Fruit fly (Drosophila melanogaster) whole organism, embryonic: Measurements from ENCODE around the gene CG18281.

Source experiments
- Awh ChIP-seq: fragments of 200-800 bp; sonication (Bioruptor generic); IDR thresholded peaks from 2 replicates; pipeline ENCODE4, ENCODE4 v1.3.6; 2022; ENCODE audit warnings: missing biosample characterization, missing genetic modification characterization
- Bdp1 ChIP-seq: fragments of 200-800 bp; sonication (Bioruptor generic); optimal IDR thresholded peaks from 3 replicates; lab custom pipeline; 2016; ENCODE audit warnings: missing biosample characterization, missing genetic modification characterization
- CG11085 ChIP-seq: fragments of 200-800 bp; sonication (Bioruptor generic); IDR thresholded peaks from 2 replicates; pipeline ENCODE4 v1.3.6; 2022; ENCODE audit warnings: missing biosample characterization, missing genetic modification characterization
- CG11398 ChIP-seq: fragments of 200-800 bp; sonication (Bioruptor generic); optimal IDR thresholded peaks from 2 replicates; lab custom pipeline; 2016; ENCODE audit warnings: missing biosample characterization, missing genetic modification characterization
- CG12236 ChIP-seq: fragments of 200-800 bp; sonication (Bioruptor generic); optimal IDR thresholded peaks from 2 replicates; lab custom pipeline; 2016; ENCODE audit warnings: missing biosample characterization, missing genetic modification characterization
- CG12942 ChIP-seq: fragments of 200-800 bp; sonication (Bioruptor generic); optimal IDR thresholded peaks from 3 replicates; lab custom pipeline; 2016; ENCODE audit warnings: missing biosample characterization, missing genetic modification characterization
- CG13296 ChIP-seq: fragments of 200-800 bp; sonication (Bioruptor generic); optimal IDR thresholded peaks from 3 replicates; lab custom pipeline; 2018; ENCODE audit warnings: missing biosample characterization, mild to moderate bottlenecking, missing genetic modification characterization
- CG14014 ChIP-seq: fragments of 200-800 bp; sonication (Bioruptor generic); IDR thresholded peaks from 2 replicates; pipeline ENCODE4 v1.3.6; 2022; ENCODE audit warnings: missing biosample characterization, missing genetic modification characterization
- CG1529 ChIP-seq: fragments of 200-800 bp; sonication (Bioruptor generic); optimal IDR thresholded peaks from 3 replicates; lab custom pipeline; 2018; ENCODE audit warnings: missing biosample characterization, missing genetic modification characterization
- CG15514 ChIP-seq: fragments of 200-800 bp; sonication (Bioruptor generic); optimal IDR thresholded peaks from 3 replicates; lab custom pipeline; 2017; ENCODE audit warnings: missing biosample characterization, missing genetic modification characterization, mild to moderate bottlenecking, moderate library complexity, missing genetic modification reagents
- CG2129 ChIP-seq: fragments of 200-800 bp; sonication (Bioruptor generic); IDR thresholded peaks from 2 replicates; pipeline ENCODE4 v1.3.6; 2022; ENCODE audit warnings: missing biosample characterization, missing genetic modification characterization; ENCODE audit not compliant: partially characterized antibody
- CG3995 ChIP-seq: fragments of 200-800 bp; sonication (Bioruptor generic); optimal IDR thresholded peaks from 3 replicates; lab custom pipeline; 2016; ENCODE audit warnings: missing biosample characterization, missing genetic modification characterization
- CG4328 ChIP-seq: fragments of 200-800 bp; sonication (Bioruptor generic); optimal IDR thresholded peaks from 3 replicates; lab custom pipeline; 2017; ENCODE audit warnings: missing biosample characterization, missing genetic modification reagents, missing genetic modification characterization
- CG6791 ChIP-seq: fragments of 200-800 bp; sonication (Bioruptor generic); IDR thresholded peaks from 3 replicates; pipeline ENCODE4 v1.3.6; 2022; ENCODE audit warnings: missing biosample characterization, missing genetic modification characterization; ENCODE audit not compliant: partially characterized antibody
- CG7357 ChIP-seq: fragments of 200-800 bp; sonication (Bioruptor generic); IDR thresholded peaks from 3 replicates; pipeline ENCODE4 v1.3.6; 2022; ENCODE audit warnings: missing biosample characterization, missing genetic modification characterization
- Drgx ChIP-seq: fragments of 200-800 bp; sonication (Bioruptor generic); IDR thresholded peaks from 2 replicates; pipeline ENCODE4 v1.3.6; 2022; ENCODE audit warnings: missing biosample characterization, missing genetic modification characterization
- H2.0 ChIP-seq: fragments of 200-800 bp; sonication (Bioruptor generic); IDR thresholded peaks from 2 replicates; pipeline ENCODE4 v1.3.6; 2022; ENCODE audit warnings: missing biosample characterization, missing genetic modification characterization
- HLH4C ChIP-seq: fragments of 200-800 bp; sonication (Bioruptor generic); IDR thresholded peaks from 3 replicates; pipeline ENCODE4 v1.3.6; 2022; ENCODE audit warnings: missing biosample characterization, missing genetic modification characterization; ENCODE audit not compliant: partially characterized antibody
- Hsf ChIP-seq: fragments of 200-800 bp; sonication (Bioruptor generic); optimal IDR thresholded peaks from 3 replicates; lab custom pipeline; 2016; ENCODE audit warnings: missing biosample characterization, missing genetic modification characterization
- Kr ChIP-seq: fragments of 200-800 bp; sonication (Bioruptor generic); optimal IDR thresholded peaks from 2 replicates; lab custom pipeline; 2017; ENCODE audit warnings: missing biosample characterization, mild to moderate bottlenecking, missing genetic modification characterization
- Mad ChIP-seq: fragments of 200-800 bp; sonication (Bioruptor generic); optimal IDR thresholded peaks from 2 replicates; lab custom pipeline; 2016; ENCODE audit warnings: missing biosample characterization, missing genetic modification characterization
- Med ChIP-seq: fragments of 200-800 bp; sonication (Bioruptor generic); peaks from one replicate; lab custom pipeline; 2016; ENCODE audit warnings: missing biosample characterization, missing genetic modification characterization, mild to moderate bottlenecking, inconsistent platforms, moderate library complexity
- NC2α ChIP-seq: fragments of 200-800 bp; sonication (Bioruptor generic); optimal IDR thresholded peaks from 2 replicates; lab custom pipeline; 2016; ENCODE audit warnings: missing biosample characterization, missing genetic modification characterization
- Nf-YC ChIP-seq: fragments of 200-800 bp; optimal IDR thresholded peaks from 3 replicates; lab custom pipeline; 2019; ENCODE audit warnings: missing biosample characterization, mild to moderate bottlenecking, missing genetic modification characterization, moderate library complexity
- NfI ChIP-seq: fragments of 200-800 bp; sonication (Bioruptor generic); optimal IDR thresholded peaks from 3 replicates; lab custom pipeline; 2018; ENCODE audit warnings: missing biosample characterization, mild to moderate bottlenecking, missing genetic modification characterization, moderate library complexity
- Opbp ChIP-seq: fragments of 200-800 bp; sonication (Bioruptor generic); IDR thresholded peaks from 3 replicates; pipeline ENCODE4 v1.3.6; 2022; ENCODE audit warnings: missing biosample characterization, missing genetic modification characterization; ENCODE audit not compliant: partially characterized antibody
- Taf1 ChIP-seq: fragments of 200-800 bp; sonication (Bioruptor generic); IDR thresholded peaks from 2 replicates; pipeline ENCODE4 v1.3.6; 2022; ENCODE audit warnings: missing biosample characterization, missing genetic modification characterization
- Trl ChIP-seq, 3 experiments: fragments of >200 bp in 2 of 3; fragments of 200-800 bp in 1 of 3; sonication (Bioruptor generic) in 1 of 3; optimal IDR thresholded peaks; 2 replicates in 1 of 3; 3 replicates in 2 of 3; lab custom pipeline; 2016 to 2017; ENCODE audit warnings: missing biosample characterization in 1 of 3, missing genetic modification characterization in 1 of 3
- ato ChIP-seq: fragments of 200-800 bp; sonication (Bioruptor generic); IDR thresholded peaks from 2 replicates; pipeline ENCODE4 v1.3.6; 2022; ENCODE audit warnings: missing biosample characterization, missing genetic modification characterization; ENCODE audit not compliant: partially characterized antibody
- br ChIP-seq: fragments of >200 bp; optimal IDR thresholded peaks from 2 replicates; lab custom pipeline; 2017
- crc ChIP-seq: fragments of 200-800 bp; sonication (Bioruptor generic); optimal IDR thresholded peaks from 2 replicates; lab custom pipeline; 2016; ENCODE audit warnings: missing biosample characterization, missing genetic modification characterization
- disco-r ChIP-seq: fragments of 200-800 bp; sonication (Bioruptor generic); optimal IDR thresholded peaks from 2 replicates; lab custom pipeline; 2016; ENCODE audit warnings: missing biosample characterization, missing genetic modification characterization
- eve ChIP-seq, 2 experiments: fragments of >200 bp; optimal IDR thresholded peaks; 2 replicates each; lab custom pipeline; 2017; ENCODE audit warnings: missing biosample characterization in 2 of 2, missing genetic modification characterization in 2 of 2
- fd96Cb ChIP-seq: fragments of 200-800 bp; sonication (Bioruptor generic); optimal IDR thresholded peaks from 2 replicates; lab custom pipeline; 2018; ENCODE audit warnings: missing biosample characterization, mild to moderate bottlenecking, missing genetic modification characterization, moderate library complexity
- ftz-f1 ChIP-seq: fragments of 200-800 bp; sonication (Bioruptor generic); optimal IDR thresholded peaks from 2 replicates; lab custom pipeline; 2016; ENCODE audit warnings: missing biosample characterization, missing genetic modification characterization
- grau ChIP-seq: fragments of 200-800 bp; optimal IDR thresholded peaks from 3 replicates; lab custom pipeline; 2019; ENCODE audit warnings: missing biosample characterization, mild to moderate bottlenecking, missing genetic modification characterization, moderate library complexity
- ham ChIP-seq: fragments of 200-800 bp; sonication (Bioruptor generic); IDR thresholded peaks from 2 replicates; pipeline ENCODE4 v1.3.6; 2022; ENCODE audit warnings: missing biosample characterization, missing genetic modification characterization
- jigr1 ChIP-seq: fragments of 200-800 bp; sonication (Bioruptor generic); IDR thresholded peaks from 3 replicates; pipeline ENCODE4 v1.3.6; 2022; ENCODE audit warnings: missing biosample characterization, missing genetic modification characterization
- lola ChIP-seq, 3 experiments: fragments of >200 bp in 2 of 3; fragments of 200-800 bp in 1 of 3; sonication (Bioruptor generic) in 1 of 3; optimal IDR thresholded peaks; 2 replicates each; lab custom pipeline; 2017 to 2019; ENCODE audit warnings: missing biosample characterization in 3 of 3, missing genetic modification characterization in 3 of 3, mild to moderate bottlenecking in 1 of 3, moderate library complexity in 1 of 3
- luna ChIP-seq: fragments of 200-800 bp; sonication (Bioruptor generic); optimal IDR thresholded peaks from 2 replicates; lab custom pipeline; 2016; ENCODE audit warnings: missing biosample characterization, missing genetic modification characterization
- mam ChIP-seq: fragments of 200-800 bp; sonication (Bioruptor generic); optimal IDR thresholded peaks from 3 replicates; lab custom pipeline; 2016; ENCODE audit warnings: missing biosample characterization, missing genetic modification characterization
- nau ChIP-seq: fragments of 200-800 bp; sonication (Bioruptor generic); optimal IDR thresholded peaks from 3 replicates; lab custom pipeline; 2017; ENCODE audit warnings: missing biosample characterization, mild to moderate bottlenecking, missing genetic modification characterization, missing genetic modification reagents
- pita ChIP-seq: fragments of 200-800 bp; sonication (Bioruptor generic); optimal IDR thresholded peaks from 2 replicates; lab custom pipeline; 2017; ENCODE audit warnings: missing biosample characterization, mild to moderate bottlenecking, missing genetic modification characterization
- pzg ChIP-seq: fragments of 200-800 bp; sonication (Bioruptor generic); optimal IDR thresholded peaks from 3 replicates; lab custom pipeline; 2018; ENCODE audit warnings: missing biosample characterization, mild to moderate bottlenecking, missing genetic modification characterization, moderate library complexity
- sr ChIP-seq: fragments of 200-800 bp; sonication (Bioruptor generic); IDR thresholded peaks from 3 replicates; pipeline ENCODE4 v1.3.6; 2022; ENCODE audit warnings: missing biosample characterization, missing genetic modification characterization
- sug ChIP-seq: fragments of 200-800 bp; optimal IDR thresholded peaks from 2 replicates; lab custom pipeline; 2019; ENCODE audit warnings: missing biosample characterization, mild to moderate bottlenecking, missing genetic modification characterization, moderate library complexity
- trem ChIP-seq: fragments of 200-800 bp; optimal IDR thresholded peaks from 3 replicates; lab custom pipeline; 2019; ENCODE audit warnings: missing biosample characterization, mild to moderate bottlenecking, missing genetic modification characterization, moderate library complexity
- vnd ChIP-seq: fragments of 200-800 bp; sonication (Bioruptor generic); IDR thresholded peaks from 3 replicates; pipeline ENCODE4 v1.3.6; 2022; ENCODE audit warnings: missing biosample characterization, missing genetic modification characterization; ENCODE audit not compliant: partially characterized antibody
- yki ChIP-seq: fragments of >200 bp; optimal IDR thresholded peaks from 3 replicates; lab custom pipeline; 2018

The CG18281 gene

dm6 chr3L:20471499-20472313, 27.9 kb upstream of the CG18281 start (continued):
- TF ChIP-seq eve (GFP tag; optimal IDR thresholded peaks at IDR 0.05; lab: Kevin White, UChicago): peak in 1 of 2 experiments; percentile 64
- peak; percentile 63; the same call in 2 of the 3 replicates for TF ChIP-seq sr (GFP tag; lab: Robert Waterston, UW)
- no peak for TF ChIP-seq br (lab: Kevin White, UChicago)
- no peak for TF ChIP-seq HLH4C (GFP tag; lab: Robert Waterston, UW)
- TF ChIP-seq CG13296 (GFP tag; lab: Kevin White, UChicago): peak; percentile 57
- TF ChIP-seq H2.0 (GFP tag; lab: Robert Waterston, UW): no peak
- no peak for TF ChIP-seq CG6791
- no peak for TF ChIP-seq ato (GFP tag; lab: Robert Waterston, UW)
- TF ChIP-seq fd96Cb (tag; lab: Kevin White, UChicago): no peak
- TF ChIP-seq crc: peak; percentile 0
- TF ChIP-seq Kr (GFP tag; lab: Kevin White, UChicago): peak; percentile 83
- no peak for TF ChIP-seq sug (tag; lab: Kevin White, UChicago)
- TF ChIP-seq CG12942: peak; percentile 44
- TF ChIP-seq Nf-YC (tag; lab: Kevin White, UChicago): no peak
- TF ChIP-seq disco-r (GFP tag; lab: Kevin White, UChicago): peak; percentile 61
- no peak for TF ChIP-seq CG2129 (GFP tag; lab: Robert Waterston, UW)
- TF ChIP-seq Bdp1 (GFP tag; lab: Kevin White, UChicago): peak; percentile 47
- TF ChIP-seq NfI (GFP tag; lab: Kevin White, UChicago): peak; percentile 27
- no peak for TF ChIP-seq vnd (GFP tag; lab: Robert Waterston, UW)
- 0 out of 2 replicates have a peak, but pooled peaks have one; percentile 22 for TF ChIP-seq Drgx (GFP tag; lab: Robert Waterston, UW)
- peak; percentile 31 for TF ChIP-seq CG4328 (GFP tag; lab: Kevin White, UChicago)
- TF ChIP-seq ham (GFP tag; lab: Robert Waterston, UW): no peak
- peak; percentile 27 for TF ChIP-seq mam
- peak; percentile 49 for TF ChIP-seq Hsf (GFP tag; lab: Kevin White, UChicago)
- TF ChIP-seq CG12236 (GFP tag; lab: Kevin White, UChicago): peak; percentile 72
- TF ChIP-seq CG11398: peak; percentile 80
- TF ChIP-seq ftz-f1 (GFP tag; lab: Kevin White, UChicago): peak; percentile 64
- TF ChIP-seq yki (lab: Kevin White, UChicago): no peak
- no peak for TF ChIP-seq CG11085 (GFP tag; lab: Robert Waterston, UW)
- TF ChIP-seq CG7357: no peak
- TF ChIP-seq Taf1 (GFP tag; lab: Robert Waterston, UW): no peak
- TF ChIP-seq nau (GFP tag; lab: Kevin White, UChicago): peak; percentile 80
- TF ChIP-seq trem (tag; lab: Kevin White, UChicago): peak; percentile 1
- peak; percentile 20; the same call in 1 of the 2 replicates for TF ChIP-seq CG14014 (GFP tag; lab: Robert Waterston, UW)
- TF ChIP-seq lola (GFP tag; optimal IDR thresholded peaks at IDR 0.05; lab: Kevin White, UChicago): peak in 1 of 3 experiments; percentile 49
- TF ChIP-seq CG15514 (GFP tag; lab: Kevin White, UChicago): no peak
- no peak for TF ChIP-seq jigr1 (GFP tag; lab: Robert Waterston, UW)
- TF ChIP-seq Mad: peak; percentile 50
- TF ChIP-seq pita (GFP tag; lab: Kevin White, UChicago): no peak
- TF ChIP-seq CG3995 (GFP tag; lab: Kevin White, UChicago): peak; percentile 6
- no peak for TF ChIP-seq pzg
- TF ChIP-seq CG1529 (GFP tag; lab: Kevin White, UChicago): peak; percentile 73
- peak; percentile 52; the same call in 1 of the 2 replicates for TF ChIP-seq Awh (GFP tag; lab: Robert Waterston, UW)
- TF ChIP-seq Med (GFP tag; lab: Kevin White, UChicago): peak; percentile 96
- TF ChIP-seq Opbp (GFP tag; lab: Robert Waterston, UW): no peak
- peak; percentile 60 for TF ChIP-seq NC2α
- peak; percentile 5 for TF ChIP-seq luna (GFP tag; lab: Kevin White, UChicago)
- TF ChIP-seq grau (tag; lab: Kevin White, UChicago): peak; percentile 54
- TF ChIP-seq Trl (optimal IDR thresholded peaks at IDR 0.05; lab: Kevin White, UChicago): no peak
- TF ChIP-seq Trl (GFP tag; optimal IDR thresholded peaks at IDR 0.05; lab: Kevin White, UChicago): peak; percentile 83
